Fruit fly (Drosophila melanogaster) whole organism, prepupa: ENCODE results near the gene Surf1.

ENCODE experiments used
- CG11294 ChIP-seq: fragments of 200-800 bp; sonication (Bioruptor generic); IDR thresholded peaks from 2 replicates; pipeline ENCODE4 v1.3.6; 2022; ENCODE audit warnings: missing biosample characterization, missing genetic modification characterization
- CG11902 ChIP-seq: fragments of 200-800 bp; sonication (Bioruptor generic); optimal IDR thresholded peaks from 3 replicates; lab custom pipeline; 2016; ENCODE audit warnings: missing biosample characterization, missing genetic modification characterization
- CG15336 ChIP-seq: fragments of 200-800 bp; sonication (Bioruptor generic); IDR thresholded peaks from 2 replicates; pipeline ENCODE4 v1.3.6; 2022; ENCODE audit warnings: missing biosample characterization, missing genetic modification characterization
- CG1621 ChIP-seq: fragments of 200-800 bp; sonication (Bioruptor generic); optimal IDR thresholded peaks from 3 replicates; lab custom pipeline; 2018; ENCODE audit warnings: missing biosample characterization, mild to moderate bottlenecking, missing genetic modification characterization
- CG16779 ChIP-seq: fragments of 200-800 bp; sonication (Bioruptor generic); optimal IDR thresholded peaks from 3 replicates; lab custom pipeline; 2017; ENCODE audit warnings: missing biosample characterization, mild to moderate bottlenecking, missing genetic modification characterization
- CG31627 ChIP-seq: fragments of 200-800 bp; sonication (Bioruptor generic); optimal IDR thresholded peaks from 3 replicates; lab custom pipeline; 2016; ENCODE audit warnings: missing biosample characterization, missing genetic modification characterization
- CG32006 ChIP-seq: fragments of 200-800 bp; sonication (Bioruptor generic); optimal IDR thresholded peaks from 3 replicates; lab custom pipeline; 2017; ENCODE audit warnings: missing biosample characterization, mild to moderate bottlenecking, missing genetic modification characterization
- CG4318 ChIP-seq: fragments of 200-800 bp; sonication (Bioruptor generic); optimal IDR thresholded peaks from 3 replicates; lab custom pipeline; 2017; ENCODE audit warnings: missing biosample characterization, mild to moderate bottlenecking, missing genetic modification characterization
- CG6163 ChIP-seq: fragments of 200-800 bp; sonication (Bioruptor generic); IDR thresholded peaks from 3 replicates; pipeline ENCODE4 v1.3.6; 2022; ENCODE audit warnings: missing biosample characterization, missing genetic modification characterization
- CG6276 ChIP-seq: fragments of 200-800 bp; sonication (Bioruptor generic); optimal IDR thresholded peaks from 2 replicates; lab custom pipeline; 2017; ENCODE audit warnings: missing biosample characterization, mild to moderate bottlenecking, missing genetic modification characterization
- CG6792 ChIP-seq: fragments of 200-800 bp; sonication (Bioruptor generic); optimal IDR thresholded peaks from 3 replicates; lab custom pipeline; 2016; ENCODE audit warnings: missing biosample characterization, missing genetic modification characterization
- CG6808 ChIP-seq: fragments of 200-800 bp; sonication (Bioruptor generic); optimal IDR thresholded peaks from 3 replicates; lab custom pipeline; 2017; ENCODE audit warnings: missing biosample characterization, missing genetic modification characterization, mild to moderate bottlenecking, moderate library complexity, missing genetic modification reagents
- CG6854 ChIP-seq: fragments of 200-800 bp; sonication (Bioruptor generic); optimal IDR thresholded peaks from 2 replicates; lab custom pipeline; 2017; ENCODE audit warnings: missing biosample characterization, mild to moderate bottlenecking, missing genetic modification characterization
- CG8119 ChIP-seq: fragments of 200-800 bp; sonication (Bioruptor generic); IDR thresholded peaks from 3 replicates; pipeline ENCODE4 v1.3.6; 2022; ENCODE audit warnings: missing biosample characterization, missing genetic modification characterization
- CG8632 ChIP-seq: fragments of 200-800 bp; sonication (Bioruptor generic); optimal IDR thresholded peaks from 3 replicates; lab custom pipeline; 2016; ENCODE audit warnings: missing biosample characterization, missing genetic modification characterization
- Eip75B ChIP-seq: fragments of 200-800 bp; sonication (Bioruptor generic); optimal IDR thresholded peaks from 3 replicates; lab custom pipeline; 2016; ENCODE audit warnings: missing biosample characterization, missing genetic modification characterization
- Eip78C ChIP-seq: fragments of 200-800 bp; sonication (Bioruptor generic); peaks from one replicate; lab custom pipeline; 2016; ENCODE audit warnings: missing biosample characterization, missing genetic modification characterization
- Eip93F ChIP-seq: fragments of 200-800 bp; sonication (Bioruptor generic); optimal IDR thresholded peaks from 2 replicates; lab custom pipeline; 2016; ENCODE audit warnings: missing biosample characterization, mild to moderate bottlenecking, missing genetic modification characterization
- Ets21C ChIP-seq: fragments of 200-800 bp; sonication (Bioruptor generic); optimal IDR thresholded peaks from 3 replicates; lab custom pipeline; 2016; ENCODE audit warnings: missing biosample characterization, missing genetic modification characterization
- Ets96B ChIP-seq: fragments of 200-800 bp; optimal IDR thresholded peaks from 2 replicates; lab custom pipeline; 2019; ENCODE audit warnings: missing biosample characterization, mild to moderate bottlenecking, missing genetic modification characterization, moderate library complexity
- Hr4 ChIP-seq: fragments of 200-800 bp; sonication (Bioruptor generic); optimal IDR thresholded peaks from 3 replicates; lab custom pipeline; 2016; ENCODE audit warnings: missing biosample characterization, missing genetic modification characterization
- Met ChIP-seq: fragments of 200-800 bp; sonication (Bioruptor generic); optimal IDR thresholded peaks from 3 replicates; lab custom pipeline; 2016; ENCODE audit warnings: missing biosample characterization, missing genetic modification characterization
- OdsH ChIP-seq: fragments of 200-800 bp; sonication (Bioruptor generic); optimal IDR thresholded peaks from 3 replicates; lab custom pipeline; 2016; ENCODE audit warnings: missing biosample characterization, missing genetic modification characterization
- Smox ChIP-seq: fragments of 200-800 bp; sonication (Bioruptor generic); optimal IDR thresholded peaks from 3 replicates; lab custom pipeline; 2016; ENCODE audit warnings: missing biosample characterization, missing genetic modification characterization
- Sox15 ChIP-seq: fragments of 200-800 bp; sonication (Bioruptor generic); optimal IDR thresholded peaks from 3 replicates; lab custom pipeline; 2016; ENCODE audit warnings: missing biosample characterization, missing genetic modification characterization
- achi ChIP-seq: fragments of 200-800 bp; sonication (Bioruptor generic); optimal IDR thresholded peaks from 3 replicates; lab custom pipeline; 2016; ENCODE audit warnings: missing biosample characterization, missing genetic modification characterization
- acj6 ChIP-seq: fragments of 200-800 bp; sonication (Bioruptor generic); optimal IDR thresholded peaks from 3 replicates; lab custom pipeline; 2016; ENCODE audit warnings: missing biosample characterization, missing genetic modification characterization
- cyc ChIP-seq: fragments of 200-800 bp; sonication (Bioruptor generic); optimal IDR thresholded peaks from 3 replicates; lab custom pipeline; 2016; ENCODE audit warnings: missing biosample characterization, missing genetic modification characterization
- dac ChIP-seq: fragments of 200-800 bp; sonication (Bioruptor generic); optimal IDR thresholded peaks from 2 replicates; lab custom pipeline; 2017; ENCODE audit warnings: missing biosample characterization, mild to moderate bottlenecking, missing genetic modification characterization
- eg ChIP-seq: fragments of 200-800 bp; sonication (Bioruptor generic); IDR thresholded peaks from 3 replicates; pipeline ENCODE4 v1.3.6; 2022; ENCODE audit warnings: missing biosample characterization, missing genetic modification characterization
- fd59A ChIP-seq: fragments of 200-800 bp; sonication (Bioruptor generic); optimal IDR thresholded peaks from 2 replicates; lab custom pipeline; 2017; ENCODE audit warnings: missing biosample characterization, mild to moderate bottlenecking, missing genetic modification characterization, missing genetic modification reagents
- fd85E ChIP-seq: fragments of 200-800 bp; sonication (Bioruptor generic); optimal IDR thresholded peaks from 3 replicates; lab custom pipeline; 2016; ENCODE audit warnings: missing biosample characterization, missing genetic modification characterization
- fkh ChIP-seq: fragments of 200-800 bp; sonication (Bioruptor generic); optimal IDR thresholded peaks from 3 replicates; lab custom pipeline; 2017; ENCODE audit warnings: missing biosample characterization, mild to moderate bottlenecking, missing genetic modification characterization, moderate library complexity
- lz ChIP-seq: fragments of 200-800 bp; sonication (Bioruptor generic); optimal IDR thresholded peaks from 3 replicates; lab custom pipeline; 2016; ENCODE audit warnings: missing biosample characterization, missing genetic modification characterization
- net ChIP-seq: fragments of 200-800 bp; sonication (Bioruptor generic); optimal IDR thresholded peaks from 3 replicates; lab custom pipeline; 2016; ENCODE audit warnings: missing biosample characterization, missing genetic modification characterization
- pdm3 ChIP-seq: fragments of 200-800 bp; sonication (Bioruptor generic); optimal IDR thresholded peaks from 3 replicates; lab custom pipeline; 2016; ENCODE audit warnings: missing biosample characterization, missing genetic modification characterization
- salr ChIP-seq, 2 experiments: fragments of 200-800 bp; sonication (Bioruptor generic); optimal IDR thresholded peaks; 3 replicates each; lab custom pipeline; 2016 to 2018; ENCODE audit warnings: missing biosample characterization in 2 of 2, missing genetic modification characterization in 2 of 2, mild to moderate bottlenecking in 1 of 2
- spab ChIP-seq: fragments of 200-800 bp; sonication (Bioruptor generic); optimal IDR thresholded peaks from 2 replicates; lab custom pipeline; 2017; ENCODE audit warnings: missing biosample characterization, mild to moderate bottlenecking, missing genetic modification characterization, missing genetic modification reagents
- ss ChIP-seq, 2 experiments: fragments of 200-800 bp; sonication (Bioruptor generic); optimal IDR thresholded peaks; 2 replicates in 1 of 2; 3 replicates in 1 of 2; lab custom pipeline; 2017 to 2018; ENCODE audit warnings: mild to moderate bottlenecking in 2 of 2, missing biosample characterization in 2 of 2, missing genetic modification characterization in 2 of 2, moderate library complexity in 1 of 2
- svp ChIP-seq: fragments of 200-800 bp; sonication (Bioruptor generic); peaks from one replicate; lab custom pipeline; 2016; ENCODE audit warnings: missing biosample characterization, missing genetic modification characterization
- topi ChIP-seq: fragments of 200-800 bp; sonication (Bioruptor generic); optimal IDR thresholded peaks from 3 replicates; lab custom pipeline; 2016; ENCODE audit warnings: missing biosample characterization, missing genetic modification characterization

The Surf1 gene

DNA sequence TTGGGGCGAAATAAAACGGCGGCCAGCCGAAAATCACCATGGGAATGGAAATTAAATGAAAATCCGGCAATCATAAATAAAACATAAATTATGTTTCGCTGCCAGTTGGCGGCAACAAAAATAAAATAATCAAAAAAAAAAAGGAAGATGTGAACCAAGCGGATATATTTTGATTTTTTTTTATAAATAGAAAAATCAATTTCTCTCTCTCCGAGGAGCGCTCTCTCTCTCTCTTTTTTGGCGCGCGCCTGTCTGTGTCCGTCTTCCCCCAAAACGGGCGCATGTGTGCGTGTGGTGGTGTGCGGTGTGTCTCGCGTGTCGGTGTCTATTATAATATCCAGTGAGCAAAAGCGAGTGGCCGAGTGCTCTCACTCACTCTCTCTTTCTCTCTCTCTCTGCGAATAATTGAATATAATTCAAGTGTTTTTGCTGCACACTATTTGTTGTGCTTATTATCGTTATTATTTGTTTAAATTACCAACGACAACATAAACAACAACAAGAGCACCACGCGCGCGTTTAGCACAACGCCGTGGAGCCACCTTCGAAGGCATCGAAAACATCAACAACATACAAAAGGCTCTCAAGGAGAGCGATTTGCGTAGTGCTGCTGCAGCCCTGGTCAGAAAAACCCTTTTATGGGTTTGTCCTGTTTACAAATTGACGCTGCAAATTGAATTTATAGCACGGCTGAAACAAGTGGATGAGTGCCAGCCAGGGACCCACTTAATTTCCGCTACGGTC is 14.8 kb upstream of the Surf1 start:
- TF ChIP-seq OdsH: no peak
- no peak for TF ChIP-seq spab (GFP tag; lab: Kevin White, UChicago)
- TF ChIP-seq CG1621 (tag; lab: Kevin White, UChicago): no peak
- no peak for TF ChIP-seq fkh
- TF ChIP-seq CG11902 (GFP tag; lab: Kevin White, UChicago): no peak
- no peak for TF ChIP-seq ss (GFP tag; optimal IDR thresholded peaks at IDR 0.05; lab: Kevin White, UChicago)
- TF ChIP-seq CG15336: peak; percentile 61
- TF ChIP-seq net (GFP tag; lab: Kevin White, UChicago): no peak
- no peak for TF ChIP-seq Sox15
- no peak for TF ChIP-seq Ets96B (tag; lab: Kevin White, UChicago)
- peak; percentile 9 for TF ChIP-seq CG32006 (GFP tag; lab: Kevin White, UChicago)
- no peak for TF ChIP-seq CG6792
- TF ChIP-seq salr (GFP tag; optimal IDR thresholded peaks at IDR 0.05; lab: Kevin White, UChicago): peak in 1 of 2 experiments; percentile 11
- TF ChIP-seq CG6854 (GFP tag; lab: Kevin White, UChicago): no peak
- no peak for TF ChIP-seq CG4318 (GFP tag; lab: Kevin White, UChicago)
- TF ChIP-seq Hr4 (GFP tag; lab: Kevin White, UChicago): no peak
- TF ChIP-seq Smox (GFP tag; lab: Kevin White, UChicago): no peak
- TF ChIP-seq Eip93F: no peak
- no peak for TF ChIP-seq CG11294 (GFP tag; lab: Robert Waterston, UW)
- no peak for TF ChIP-seq CG8632 (GFP tag; lab: Kevin White, UChicago)
- no peak for TF ChIP-seq lz (GFP tag; lab: Kevin White, UChicago)
- no peak for TF ChIP-seq cyc
- TF ChIP-seq CG6163 (GFP tag; lab: Robert Waterston, UW): no peak
- no peak for TF ChIP-seq CG31627
- TF ChIP-seq topi: no peak
- peak; percentile 20; the same call in 1 of the 3 replicates for TF ChIP-seq CG8119
- peak; percentile 55 for TF ChIP-seq CG6276 (GFP tag; lab: Kevin White, UChicago)
- TF ChIP-seq svp: no peak
- TF ChIP-seq achi: no peak
- no peak for TF ChIP-seq CG16779
- TF ChIP-seq Met (GFP tag; lab: Kevin White, UChicago): no peak
- TF ChIP-seq Eip75B (GFP tag; lab: Kevin White, UChicago): no peak
- no peak for TF ChIP-seq CG6808 (GFP tag; lab: Kevin White, UChicago)
- no peak for TF ChIP-seq pdm3 (GFP tag; lab: Kevin White, UChicago)
- peak; percentile 14 for TF ChIP-seq Eip78C (GFP tag; lab: Kevin White, UChicago)
- TF ChIP-seq eg (GFP tag; lab: Robert Waterston, UW): peak; percentile 35; the same call in 2 of the 3 replicates
- no peak for TF ChIP-seq fd59A (GFP tag; lab: Kevin White, UChicago)

DNA sequence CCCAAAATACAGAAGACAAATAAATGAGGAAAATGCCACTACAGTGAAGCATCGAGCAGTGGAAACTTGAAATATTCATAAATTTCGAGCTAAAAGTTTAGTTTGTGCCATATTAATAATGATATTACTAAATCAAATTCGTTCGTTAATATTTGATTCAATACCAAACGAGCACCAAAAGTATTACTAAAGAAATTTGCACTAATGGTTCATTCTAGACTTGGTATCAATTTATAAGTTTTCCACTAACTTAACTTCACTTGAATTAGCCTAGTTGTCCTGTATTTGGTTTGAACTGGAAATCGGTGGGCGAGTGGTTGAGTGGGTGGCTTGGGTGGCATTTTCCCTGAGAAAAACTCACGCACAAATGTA is 14.2 kb upstream of the Surf1 start:
- TF ChIP-seq Met (GFP tag; lab: Kevin White, UChicago) (no peak), fd85E (no peak), Eip93F (no peak), CG6854 (GFP tag; lab: Kevin White, UChicago) (no peak), Ets21C (no peak), acj6 (GFP tag; lab: Kevin White, UChicago) (no peak), dac (GFP tag; lab: Kevin White, UChicago) (no peak), lz (GFP tag; lab: Kevin White, UChicago) (no peak)
